Worm (Caenorhabditis elegans): Measurements from ENCODE around the gene aqp-11.

The aqp-11 gene

DNA sequence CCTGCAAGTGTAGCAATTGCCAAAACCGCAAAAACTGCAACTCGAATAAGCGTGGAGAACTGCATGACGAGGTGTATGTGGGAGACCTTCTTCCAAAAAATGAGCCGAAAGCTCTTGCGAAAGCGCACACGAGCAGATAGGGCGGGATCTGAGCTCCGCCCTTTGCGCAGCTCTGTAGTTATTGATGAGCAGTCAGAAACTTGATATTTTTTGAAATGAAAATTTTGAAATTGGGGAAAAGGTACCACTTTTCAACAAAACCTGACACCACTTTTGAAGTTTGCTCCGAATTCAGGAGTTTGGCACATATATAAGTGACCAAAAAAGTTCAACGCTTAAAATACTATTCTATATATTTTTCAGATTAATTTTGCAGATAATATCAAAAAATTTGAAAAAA, 5.3 kb upstream of the aqp-11 start, which contains the start of gene flp-15:
flp-15 (minus strand) TSS at position 101 of the 400 bp plus-strand sequence.
- no peak for TF ChIP-seq B0336.3 (GFP tag; IDR thresholded peaks at IDR 0.05)
- no peak for TF ChIP-seq ceh-79 (tag; optimal IDR thresholded peaks at IDR 0.05)
- TF ChIP-seq F39B2.1 (GFP tag; IDR thresholded peaks at IDR 0.05): no peak

DNA sequence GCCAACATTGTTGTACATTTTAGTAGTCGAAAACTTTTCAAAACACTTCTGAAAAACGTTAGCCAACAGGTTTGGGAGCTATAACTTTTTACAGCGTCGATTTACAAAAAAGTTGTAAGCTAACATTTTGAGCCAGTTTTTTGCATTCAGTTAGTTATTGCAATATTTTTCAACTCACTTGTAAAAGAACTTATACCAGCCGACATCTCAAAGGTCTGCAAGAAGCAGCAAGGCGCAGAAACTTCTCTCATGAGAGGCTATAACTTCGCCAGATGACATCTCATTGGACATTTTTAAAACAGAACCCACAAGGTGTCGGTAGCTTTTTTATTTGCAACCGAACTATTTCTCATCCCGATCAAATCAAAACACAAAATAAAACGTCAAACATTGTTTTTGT, 3.6 kb upstream of the aqp-11 start:
- TF ChIP-seq rcor-1 (GFP tag; IDR thresholded peaks at IDR 0.05) (no peak), F57C9.4 (tag; optimal IDR thresholded peaks at IDR 0.05) (no peak), efl-1 (GFP tag; optimal IDR thresholded peaks at IDR 0.05) (no peak), hmg-20 (GFP tag; IDR thresholded peaks at IDR 0.05) (no peak), ceh-40 (GFP tag; IDR thresholded peaks at IDR 0.05) (no peak), Y56A3A.18 (GFP tag; IDR thresholded peaks at IDR 0.05) (no peak), sea-2 (GFP tag; IDR thresholded peaks at IDR 0.05) (no peak), bed-2 (GFP tag; IDR thresholded peaks at IDR 0.05) (no peak), somi-1 (GFP tag; optimal IDR thresholded peaks at IDR 0.05) (no peak), F55B11.4 (tag; optimal IDR thresholded peaks at IDR 0.05; ENCODE audit: borderline replicate concordance, insufficient read depth) (no peak), ztf-26 (tag; optimal IDR thresholded peaks at IDR 0.05) (no peak), lin-35 (GFP tag; optimal IDR thresholded peaks at IDR 0.05) (no peak), madf-3 (GFP tag; IDR thresholded peaks at IDR 0.05) (no peak), lin-40 (tag; optimal IDR thresholded peaks at IDR 0.05) (no peak), xnd-1 (tag; optimal IDR thresholded peaks at IDR 0.05) (no peak), nfya-2 (GFP tag; IDR thresholded peaks at IDR 0.05) (no peak), chd-7 (tag; optimal IDR thresholded peaks at IDR 0.05) (no peak), B0261.1 (tag; optimal IDR thresholded peaks at IDR 0.05) (no peak)

DNA sequence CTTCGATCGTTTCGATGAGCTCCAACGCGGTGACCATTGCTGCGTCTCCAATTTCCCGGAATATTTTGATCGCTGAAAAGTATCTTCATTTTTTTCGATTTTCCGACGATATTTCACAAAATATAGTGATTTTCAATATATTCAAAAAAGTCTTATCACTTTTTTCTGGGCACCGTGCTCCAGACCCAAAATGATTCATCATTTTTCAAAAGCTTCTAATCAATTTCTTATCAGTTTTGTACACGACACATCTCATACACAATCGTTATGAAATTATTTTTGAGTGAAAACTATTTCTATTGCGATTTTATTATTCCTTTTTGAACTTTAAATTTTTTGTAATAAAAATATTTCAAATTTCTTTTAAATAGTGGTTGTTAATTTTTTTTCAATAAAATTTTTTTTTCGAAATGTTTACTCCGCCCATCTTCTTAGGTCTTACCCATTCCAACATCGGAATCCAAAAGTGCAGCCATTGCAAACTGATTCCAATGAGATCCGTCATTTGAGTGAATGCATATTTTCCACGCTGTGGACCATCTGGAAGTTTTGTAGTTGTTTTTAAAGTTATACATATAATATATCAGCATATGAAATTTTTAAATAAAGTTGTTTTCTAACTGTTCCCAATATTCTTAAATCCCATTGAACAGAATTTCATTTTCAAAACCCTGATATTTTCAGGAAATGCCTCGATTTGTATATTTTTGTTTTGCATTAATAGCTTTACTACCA, 5.8 kb downstream of the aqp-11 start, which contains the start of gene sid-2:
sid-2 (plus strand) TSS at position 685 of the 735 bp plus-strand sequence.
- TF ChIP-seq dpff-1 (tag; optimal IDR thresholded peaks at IDR 0.05): no peak
- TF ChIP-seq nhr-80 (tag; optimal IDR thresholded peaks at IDR 0.05): peak; percentile 41

DNA sequence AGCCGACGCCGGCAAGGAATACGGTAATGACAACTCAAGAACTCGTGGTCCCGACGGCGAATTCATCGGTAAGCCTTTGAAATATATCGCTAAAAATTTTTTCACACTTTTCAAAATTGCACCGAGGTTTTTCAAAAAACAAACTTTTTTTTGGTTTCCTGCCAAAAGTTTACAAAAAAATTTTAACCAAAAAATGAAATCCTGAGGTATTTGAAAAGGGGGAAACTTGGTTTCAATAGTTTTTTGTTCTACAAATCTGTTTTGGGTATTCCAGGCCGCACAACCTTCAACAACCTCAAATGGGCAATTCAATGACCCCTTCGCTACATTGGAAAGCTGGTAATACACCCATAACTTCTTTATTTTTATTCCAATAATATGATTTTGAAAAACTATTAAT, 8.9 kb downstream of the aqp-11 start:
- no peak for TF ChIP-seq Y79H2A.3 (GFP tag; conservative IDR thresholded peaks at IDR 0.05)
- no peak for TF ChIP-seq D2030.7 (GFP tag; IDR thresholded peaks at IDR 0.05)
- TF ChIP-seq F57A8.1 (GFP tag; optimal IDR thresholded peaks at IDR 0.05): no peak
- TF ChIP-seq gei-17 (GFP tag; optimal IDR thresholded peaks at IDR 0.05): no peak
- TF ChIP-seq hmg-1.2 (GFP tag; IDR thresholded peaks at IDR 0.05): no peak
- no peak for TF ChIP-seq ZK185.1 (tag; optimal IDR thresholded peaks at IDR 0.05; ENCODE audit: poor library complexity, severe bottlenecking)
- no peak for TF ChIP-seq rcor-1 (GFP tag; IDR thresholded peaks at IDR 0.05)
- TF ChIP-seq Y56A3A.18 (GFP tag; IDR thresholded peaks at IDR 0.05): no peak
- no peak for TF ChIP-seq hlh-26 (GFP tag; conservative IDR thresholded peaks at IDR 0.05)
- no peak for TF ChIP-seq hsf-1 (GFP tag; IDR thresholded peaks at IDR 0.05)
- TF ChIP-seq lin-54 (GFP tag; optimal IDR thresholded peaks at IDR 0.05): no peak
- no peak for TF ChIP-seq nhr-27 (tag; optimal IDR thresholded peaks at IDR 0.05)
- TF ChIP-seq bed-2 (GFP tag; IDR thresholded peaks at IDR 0.05): no peak
- no peak for TF ChIP-seq fkh-3 (tag; optimal IDR thresholded peaks at IDR 0.05)
